Worm (Caenorhabditis elegans) whole organism, mixed stage, embryonic: Measurements from ENCODE around the gene K02E7.1.

Source experiments
- M03D4.4 ChIP-seq: sonication (generic microtip); optimal IDR thresholded peaks from 2 replicates; lab custom pipeline; 2017; ENCODE audit warnings: mild to moderate bottlenecking, missing genetic modification characterization, missing compliant biosample characterization
- bed-3 ChIP-seq: fragments of 200-800 bp; sonication (Bioruptor generic); optimal IDR thresholded peaks from 3 replicates; lab custom pipeline; 2018; ENCODE audit warnings: mild to moderate bottlenecking, missing genetic modification characterization, moderate library complexity, missing compliant biosample characterization
- ceh-39 ChIP-seq: fragments of 150-350 bp; optimal IDR thresholded peaks from 2 replicates; lab custom pipeline; 2014; ENCODE audit warnings: missing biosample characterization, missing genetic modification characterization
- ceh-83 ChIP-seq: fragments of 200-800 bp; sonication (Bioruptor generic); optimal IDR thresholded peaks from 2 replicates; lab custom pipeline; 2018; ENCODE audit warnings: mild to moderate bottlenecking, missing genetic modification characterization, missing compliant biosample characterization
- ces-1 ChIP-seq: fragments of 150-350 bp; optimal IDR thresholded peaks from 2 replicates; lab custom pipeline; 2014; ENCODE audit warnings: missing biosample characterization, missing genetic modification reagents, missing genetic modification characterization
- drap-1 ChIP-seq: fragments of 200-800 bp; sonication (Bioruptor generic); optimal IDR thresholded peaks from 3 replicates; lab custom pipeline; 2018; ENCODE audit warnings: mild to moderate bottlenecking, missing genetic modification characterization, missing compliant biosample characterization
- elt-1 ChIP-seq: sonication (generic microtip); optimal IDR thresholded peaks from 2 replicates; lab custom pipeline; 2017; ENCODE audit warnings: missing genetic modification characterization, mild to moderate bottlenecking, missing compliant biosample characterization, antibody characterized with exemption, moderate library complexity, borderline replicate concordance; ENCODE audit not compliant: insufficient read depth
- elt-3 ChIP-seq: fragments of 150-350 bp; optimal IDR thresholded peaks from 2 replicates; lab custom pipeline; 2014; ENCODE audit warnings: missing biosample characterization, missing genetic modification characterization
- flh-1 ChIP-seq: fragments of 200-800 bp; sonication (Bioruptor generic); optimal IDR thresholded peaks from 2 replicates; lab custom pipeline; 2018; ENCODE audit warnings: mild to moderate bottlenecking, missing genetic modification characterization, moderate library complexity, missing compliant biosample characterization
- ham-2 ChIP-seq: fragments of 200-800 bp; sonication (Bioruptor generic); optimal IDR thresholded peaks from 2 replicates; lab custom pipeline; 2018; ENCODE audit warnings: mild to moderate bottlenecking, missing genetic modification characterization, missing compliant biosample characterization
- hlh-1 ChIP-seq: fragments of 150-350 bp; optimal IDR thresholded peaks from 2 replicates; lab custom pipeline; 2014; ENCODE audit warnings: missing biosample characterization, missing genetic modification reagents, missing genetic modification characterization
- lin-13 ChIP-seq: fragments of 150-350 bp; optimal IDR thresholded peaks from 2 replicates; lab custom pipeline; 2014; ENCODE audit warnings: missing biosample characterization, missing genetic modification characterization
- lin-32 ChIP-seq: fragments of 200-800 bp; sonication (Bioruptor generic); optimal IDR thresholded peaks from 2 replicates; lab custom pipeline; 2018; ENCODE audit warnings: mild to moderate bottlenecking, missing genetic modification characterization, missing compliant biosample characterization
- lsy-2 ChIP-seq: fragments of 150-350 bp; optimal IDR thresholded peaks from 2 replicates; lab custom pipeline; 2014; ENCODE audit warnings: missing biosample characterization, missing genetic modification characterization
- mab-5 ChIP-seq: fragments of 150-350 bp; optimal IDR thresholded peaks from 2 replicates; lab custom pipeline; 2014; ENCODE audit warnings: missing biosample characterization, missing genetic modification characterization
- mep-1 ChIP-seq: fragments of 150-350 bp; optimal IDR thresholded peaks from 2 replicates; lab custom pipeline; 2017; ENCODE audit warnings: missing biosample characterization, missing genetic modification reagents, missing genetic modification characterization, inconsistent platforms
- mls-2 ChIP-seq: sonication (generic microtip); optimal IDR thresholded peaks from 2 replicates; lab custom pipeline; 2016; ENCODE audit warnings: mild to moderate bottlenecking, missing genetic modification characterization, moderate library complexity, missing compliant biosample characterization
- nhr-12 ChIP-seq: fragments of 150-350 bp; optimal IDR thresholded peaks from 2 replicates; lab custom pipeline; 2014; ENCODE audit warnings: missing biosample characterization, missing genetic modification characterization
- nhr-2 ChIP-seq: fragments of 150-350 bp; optimal IDR thresholded peaks from 2 replicates; lab custom pipeline; 2014; ENCODE audit warnings: missing biosample characterization, missing genetic modification characterization
- nhr-237 ChIP-seq: fragments of 150-350 bp; optimal IDR thresholded peaks from 2 replicates; lab custom pipeline; 2014; ENCODE audit warnings: missing biosample characterization, missing genetic modification characterization
- nhr-76 ChIP-seq: sonication (generic microtip); optimal IDR thresholded peaks from 2 replicates; lab custom pipeline; 2017; ENCODE audit warnings: missing biosample characterization, missing genetic modification characterization
- pha-4 ChIP-seq: fragments of 150-350 bp; optimal IDR thresholded peaks from 2 replicates; lab custom pipeline; 2018; ENCODE audit warnings: missing biosample characterization, missing genetic modification reagents, missing genetic modification characterization
- sem-2 ChIP-seq: fragments of 200-800 bp; sonication (Bioruptor generic); optimal IDR thresholded peaks from 2 replicates; lab custom pipeline; 2018; ENCODE audit warnings: mild to moderate bottlenecking, missing genetic modification characterization, missing compliant biosample characterization
- snpc-4 ChIP-seq: fragments of 150-350 bp; optimal IDR thresholded peaks from 2 replicates; lab custom pipeline; 2014; ENCODE audit warnings: missing biosample characterization, missing genetic modification characterization
- sptf-1 ChIP-seq: sonication (generic microtip); optimal IDR thresholded peaks from 2 replicates; lab custom pipeline; 2017; ENCODE audit warnings: mild to moderate bottlenecking, missing genetic modification characterization, moderate library complexity, missing compliant biosample characterization
- tbx-8 ChIP-seq: fragments of 200-800 bp; sonication (Bioruptor generic); optimal IDR thresholded peaks from 2 replicates; lab custom pipeline; 2018; ENCODE audit warnings: mild to moderate bottlenecking, missing genetic modification characterization, moderate library complexity, missing compliant biosample characterization
- unc-120 ChIP-seq: sonication (generic microtip); optimal IDR thresholded peaks from 2 replicates; lab custom pipeline; 2017; ENCODE audit warnings: missing genetic modification characterization, missing compliant biosample characterization; ENCODE audit not compliant: poor library complexity, severe bottlenecking
- unc-62 ChIP-seq: fragments of 150-350 bp; optimal IDR thresholded peaks from 2 replicates; lab custom pipeline; 2014; ENCODE audit warnings: missing biosample characterization, missing genetic modification reagents, missing genetic modification characterization
- ztf-11 ChIP-seq: fragments of 150-350 bp; optimal IDR thresholded peaks from 2 replicates; lab custom pipeline; 2014; ENCODE audit warnings: missing biosample characterization, missing genetic modification characterization

The K02E7.1 gene

DNA sequence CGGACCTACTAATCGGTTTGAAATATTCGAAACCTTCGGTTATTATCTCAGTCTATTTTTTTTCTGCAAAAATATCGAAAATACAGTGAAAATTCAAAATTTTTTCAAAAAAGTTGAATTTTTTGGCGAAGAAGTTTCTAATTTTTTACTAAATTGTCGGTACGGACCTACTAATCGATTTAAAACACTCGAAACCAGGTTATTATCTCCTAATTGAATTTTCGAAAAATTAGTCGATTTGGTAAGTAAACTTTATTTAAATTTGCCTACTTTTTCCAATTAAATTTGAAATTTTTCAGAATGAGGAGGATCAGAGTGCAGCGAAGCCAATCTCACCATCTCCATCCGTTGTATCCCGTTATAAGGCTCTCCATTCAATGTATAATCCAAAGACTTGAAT is 12.1 kb upstream of the K02E7.1 start, which contains the start of gene K02E7.12:
Gene K02E7.12 (plus strand): TSS at position 301 of the 400 bp plus-strand sequence.
- TF ChIP-seq nhr-12 (tag; lab: Kevin White, UChicago) (no peak), mls-2 (no peak), bed-3 (no peak), nhr-2 (tag; lab: Kevin White, UChicago) (no peak), mep-1 (tag; lab: Kevin White, UChicago) (no peak)

DNA sequence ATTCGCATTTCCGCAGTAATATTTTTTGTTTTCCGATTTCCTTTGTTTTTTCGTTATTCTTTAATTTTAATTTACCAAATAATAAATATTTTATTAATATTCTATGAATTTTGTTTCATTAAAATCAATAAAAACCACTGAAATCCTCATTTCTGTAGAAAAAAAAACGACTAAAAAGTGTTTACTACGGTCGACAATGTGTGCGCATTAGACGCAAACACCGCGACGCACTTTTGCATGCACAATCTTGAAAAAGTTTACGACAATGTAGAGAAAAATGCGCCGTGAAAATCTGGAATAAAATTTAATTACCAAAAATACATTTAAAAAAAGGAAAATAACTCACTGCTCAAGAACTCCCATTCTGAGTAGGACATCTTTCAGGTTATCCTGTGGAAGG is 11.5 kb upstream of the K02E7.1 start:
- TF ChIP-seq lsy-2 (tag; lab: Kevin White, UChicago), result peak; percentile 61
- TF ChIP-seq nhr-2 (tag; lab: Kevin White, UChicago), result no peak

DNA sequence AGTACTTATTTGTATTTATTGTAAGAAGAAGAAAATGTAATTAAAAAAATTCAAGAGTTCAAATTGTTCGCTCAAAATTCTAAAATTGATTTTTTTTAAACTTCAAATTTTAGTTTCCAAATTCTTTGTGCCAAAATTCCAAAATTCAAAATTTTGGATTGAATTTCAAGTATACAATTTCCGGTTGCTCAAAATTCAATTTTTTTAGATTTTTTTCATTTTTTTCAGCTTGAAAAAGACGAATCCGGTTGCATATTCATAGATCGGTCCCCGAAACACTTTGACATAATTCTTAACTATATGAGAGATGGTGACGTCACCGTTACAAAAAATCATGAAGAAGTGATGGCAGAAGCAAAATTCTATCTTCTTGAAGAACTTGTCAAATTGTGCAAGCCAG is 10.9 kb upstream of the K02E7.1 start, which contains the start of gene K02E7.4:
Gene K02E7.4 (plus strand): TSS at position 301 of the 400 bp plus-strand sequence.
- no peak for TF ChIP-seq elt-1 (tag; lab: Kevin White, UChicago)
- TF ChIP-seq mab-5, result no peak
- no peak for TF ChIP-seq ceh-39 (tag; lab: Kevin White, UChicago)

DNA sequence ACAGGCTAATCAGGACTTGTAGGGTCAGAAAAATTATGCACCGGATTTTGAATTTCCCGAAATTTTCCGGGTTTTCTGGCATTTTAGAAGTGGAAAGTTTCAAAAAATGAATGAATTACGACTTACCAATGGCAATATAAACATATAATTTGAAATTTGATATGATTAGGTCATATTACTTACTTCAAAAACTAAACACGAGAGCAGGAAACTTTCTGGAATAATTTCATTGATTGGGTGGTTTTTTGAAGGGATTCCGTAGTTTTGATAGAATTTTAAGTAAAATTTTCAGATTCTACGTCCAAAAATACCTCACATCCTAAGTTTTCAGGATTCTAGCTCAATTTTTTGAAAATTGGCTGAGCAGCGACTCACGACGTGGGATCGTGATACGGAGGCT is 7.5 kb upstream of the K02E7.1 start, which contains the start of gene K02E7.11:
Gene K02E7.11 (minus strand): TSS at position 101 of the 400 bp plus-strand sequence.
- TF ChIP-seq flh-1 (GFP tag; lab: Kevin White, UChicago) (no peak), nhr-2 (tag; lab: Kevin White, UChicago) (no peak), nhr-12 (tag; lab: Kevin White, UChicago) (no peak), ceh-83 (GFP tag; lab: Kevin White, UChicago) (no peak), ceh-39 (tag; lab: Kevin White, UChicago) (no peak), lin-32 (no peak), hlh-1 (tag; lab: Kevin White, UChicago) (no peak), elt-3 (tag; lab: Kevin White, UChicago) (no peak), pha-4 (no peak), nhr-76 (tag; lab: Kevin White, UChicago) (no peak), sptf-1 (tag; lab: Kevin White, UChicago) (no peak), ham-2 (GFP tag; lab: Kevin White, UChicago) (no peak), tbx-8 (GFP tag; lab: Kevin White, UChicago) (no peak), lin-13 (tag; lab: Kevin White, UChicago) (no peak), mls-2 (no peak), unc-120 (tag; lab: Kevin White, UChicago) (no peak), nhr-237 (tag; lab: Kevin White, UChicago) (no peak)
- TF ChIP-seq, all 35 proteins: peak for 0

DNA sequence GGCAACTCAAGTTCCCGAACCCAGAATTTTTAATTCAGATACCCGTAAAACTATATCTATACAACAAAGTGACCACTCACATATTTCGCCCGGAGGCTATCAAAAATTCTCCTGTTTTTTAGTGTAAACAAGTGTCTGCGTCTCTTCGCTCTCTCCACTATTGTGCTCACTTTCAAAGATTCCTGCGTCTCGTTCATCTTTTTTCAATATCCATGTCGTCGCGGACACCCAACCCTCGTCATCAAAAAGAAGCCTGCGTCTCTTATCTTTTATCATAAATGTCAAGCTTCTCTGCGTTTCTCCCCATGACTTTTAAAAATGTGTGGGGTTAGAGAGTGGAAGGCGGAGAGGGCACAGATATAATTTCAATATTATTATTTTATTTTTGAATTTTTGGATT is 1.9 kb downstream of the K02E7.1 start:
- TF ChIP-seq pha-4 (no peak), ham-2 (GFP tag; lab: Kevin White, UChicago) (no peak), ces-1 (peak; percentile 6), sem-2 (GFP tag; lab: Kevin White, UChicago) (no peak), lsy-2 (tag; lab: Kevin White, UChicago) (no peak), snpc-4 (tag; lab: Kevin White, UChicago) (no peak), hlh-1 (tag; lab: Kevin White, UChicago) (peak; percentile 75), ceh-83 (GFP tag; lab: Kevin White, UChicago) (no peak), unc-120 (tag; lab: Kevin White, UChicago) (peak; percentile 13), tbx-8 (GFP tag; lab: Kevin White, UChicago) (no peak), mep-1 (tag; lab: Kevin White, UChicago) (no peak), unc-62 (GFP tag; lab: Kevin White, UChicago) (peak; percentile 71)

DNA sequence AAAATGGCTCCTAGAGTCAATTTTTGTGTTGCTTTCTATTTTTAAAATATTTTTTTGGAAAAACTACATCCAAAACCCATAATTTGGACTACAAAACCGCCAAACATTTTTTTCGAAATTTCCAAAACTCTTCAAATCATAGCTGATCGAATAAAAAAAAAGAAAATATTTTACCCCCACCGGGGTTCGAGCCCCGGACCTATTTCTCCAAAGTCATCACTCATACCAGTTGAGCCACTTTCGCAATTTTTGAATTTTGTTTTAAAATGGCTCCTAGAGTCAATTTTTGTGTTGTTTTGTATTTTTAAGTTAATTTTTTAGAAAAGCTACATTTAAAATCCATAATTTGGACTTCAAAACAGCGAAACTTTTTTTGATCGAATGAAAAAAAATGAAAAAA is 2.6 kb downstream of the K02E7.1 start:
- no peak for TF ChIP-seq lin-32
- no peak for TF ChIP-seq M03D4.4 (tag; lab: Kevin White, UChicago)
- TF ChIP-seq drap-1 (GFP tag; lab: Kevin White, UChicago), result no peak
- TF ChIP-seq mab-5, result no peak
- TF ChIP-seq mep-1 (tag; lab: Kevin White, UChicago), result no peak
- TF ChIP-seq ham-2 (GFP tag; lab: Kevin White, UChicago), result no peak
- TF ChIP-seq ceh-83 (GFP tag; lab: Kevin White, UChicago), result no peak
- TF ChIP-seq unc-62 (GFP tag; lab: Kevin White, UChicago), result no peak
- no peak for TF ChIP-seq ztf-11 (tag; lab: Kevin White, UChicago)
- TF ChIP-seq elt-3 (tag; lab: Kevin White, UChicago), result no peak
